Fruit fly (Drosophila melanogaster) whole organism, embryonic: Measurements from ENCODE around the gene CG5516.
A peak's percentile ranks its signal among the peaks of the same experiment; 100 is the strongest.

Experiments used
- CG15073 ChIP-seq: fragments of 200-800 bp; sonication (Bioruptor generic); optimal IDR thresholded peaks from 2 replicates; lab custom pipeline; 2016; ENCODE audit warnings: missing biosample characterization, missing genetic modification characterization
- CG3065 ChIP-seq: fragments of 200-800 bp; sonication (Bioruptor generic); optimal IDR thresholded peaks from 2 replicates; lab custom pipeline; 2016; ENCODE audit warnings: missing biosample characterization, missing genetic modification characterization
- CHES-1-like ChIP-seq: fragments of 200-800 bp; sonication (Bioruptor generic); optimal IDR thresholded peaks from 2 replicates; lab custom pipeline; 2016; ENCODE audit warnings: missing biosample characterization, missing genetic modification characterization
- D19A ChIP-seq: fragments of 200-800 bp; optimal IDR thresholded peaks from 3 replicates; lab custom pipeline; 2019; ENCODE audit warnings: missing biosample characterization, mild to moderate bottlenecking, missing genetic modification characterization, moderate library complexity
- Dref ChIP-seq: fragments of 200-800 bp; sonication (Bioruptor generic); IDR thresholded peaks from 2 replicates; pipeline ENCODE4 v1.3.6; 2022; ENCODE audit warnings: missing biosample characterization, missing genetic modification characterization
- Spps ChIP-seq: fragments of 200-800 bp; sonication (Bioruptor generic); optimal IDR thresholded peaks from 2 replicates; lab custom pipeline; 2018; ENCODE audit warnings: missing biosample characterization, mild to moderate bottlenecking, missing genetic modification characterization
- fru ChIP-seq: fragments of >200 bp; optimal IDR thresholded peaks from 2 replicates; lab custom pipeline; 2017
- hbn ChIP-seq: fragments of 200-800 bp; sonication (Bioruptor generic); IDR thresholded peaks from 2 replicates; pipeline ENCODE4 v1.3.6; 2022; ENCODE audit warnings: missing biosample characterization, missing genetic modification characterization; ENCODE audit not compliant: partially characterized antibody
- vvl ChIP-seq: fragments of 200-800 bp; sonication (Bioruptor generic); IDR thresholded peaks from 2 replicates; pipeline ENCODE4 v1.3.6; 2022; ENCODE audit warnings: missing biosample characterization, missing genetic modification characterization

DNA sequence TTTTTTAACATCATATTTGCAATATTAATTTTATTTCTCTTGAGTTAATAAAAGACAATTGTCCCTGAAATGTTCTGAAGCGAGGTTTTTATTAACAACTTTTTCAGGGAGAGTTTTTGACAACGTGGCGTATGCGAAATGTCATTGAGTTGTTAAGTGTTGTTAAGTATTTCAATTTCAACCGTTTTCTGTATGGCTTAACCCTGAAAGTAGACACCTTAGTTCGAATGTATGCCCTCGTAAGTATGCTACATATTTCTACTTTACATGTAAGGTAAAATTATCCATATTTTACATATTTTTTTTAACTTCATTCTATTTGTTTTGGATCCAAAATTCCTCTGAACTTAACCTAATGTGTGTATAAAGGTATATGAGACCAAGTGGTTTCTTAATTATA is 40.3 kb downstream of the CG5516 start:
- TF ChIP-seq Spps (tag; lab: Kevin White, UChicago), result no peak
- no peak for TF ChIP-seq Dref
- no peak for TF ChIP-seq D19A (tag; lab: Kevin White, UChicago)
- TF ChIP-seq CG15073, result no peak
- no peak for TF ChIP-seq CG3065 (GFP tag; lab: Kevin White, UChicago)
- TF ChIP-seq vvl (GFP tag; lab: Robert Waterston, UW), result no peak
- TF ChIP-seq hbn (GFP tag; lab: Robert Waterston, UW), result peak; percentile 65
- TF ChIP-seq fru (lab: Kevin White, UChicago), result no peak
- TF ChIP-seq CHES-1-like (GFP tag; lab: Kevin White, UChicago), result no peak
